Worm (Caenorhabditis elegans) whole organism, mixed stage, embryonic: ENCODE data around the gene C34E7.3.

Experiments used
- ceh-43 ChIP-seq: fragments of 200-800 bp; sonication (Bioruptor generic); optimal IDR thresholded peaks from 2 replicates; lab custom pipeline; 2018; ENCODE audit warnings: mild to moderate bottlenecking, missing genetic modification characterization, moderate library complexity, missing compliant biosample characterization
- mab-5 ChIP-seq: fragments of 150-350 bp; optimal IDR thresholded peaks from 2 replicates; lab custom pipeline; 2014; ENCODE audit warnings: missing biosample characterization, missing genetic modification characterization
- mep-1 ChIP-seq: fragments of 150-350 bp; optimal IDR thresholded peaks from 2 replicates; lab custom pipeline; 2017; ENCODE audit warnings: missing biosample characterization, missing genetic modification reagents, missing genetic modification characterization, inconsistent platforms
- nhr-28 ChIP-seq: fragments of 150-350 bp; optimal IDR thresholded peaks from 2 replicates; lab custom pipeline; 2014; ENCODE audit warnings: missing biosample characterization, missing genetic modification characterization
- unc-39 ChIP-seq: fragments of 150-350 bp; optimal IDR thresholded peaks from 2 replicates; lab custom pipeline; 2014; ENCODE audit warnings: missing biosample characterization, missing genetic modification characterization

- no peak for TF ChIP-seq mep-1 (tag; lab: Kevin White, UChicago)
- no peak for TF ChIP-seq ceh-43 (GFP tag; lab: Kevin White, UChicago)
- no peak for TF ChIP-seq mab-5
- TF ChIP-seq unc-39: no peak
- TF ChIP-seq nhr-28 (tag; lab: Kevin White, UChicago): no peak
Measured at ce11 chrX:12915693-12916092, 14.4 kb upstream of the C34E7.3 start.
